Worm (Caenorhabditis elegans) whole organism, dauer: ENCODE results near the gene fkh-9.

Experiments used
- unc-62 ChIP-seq: sonication (generic microtip); optimal IDR thresholded peaks from 2 replicates; lab custom pipeline; 2017; ENCODE audit warnings: missing biosample characterization, missing genetic modification reagents, missing genetic modification characterization

The fkh-9 gene

DNA sequence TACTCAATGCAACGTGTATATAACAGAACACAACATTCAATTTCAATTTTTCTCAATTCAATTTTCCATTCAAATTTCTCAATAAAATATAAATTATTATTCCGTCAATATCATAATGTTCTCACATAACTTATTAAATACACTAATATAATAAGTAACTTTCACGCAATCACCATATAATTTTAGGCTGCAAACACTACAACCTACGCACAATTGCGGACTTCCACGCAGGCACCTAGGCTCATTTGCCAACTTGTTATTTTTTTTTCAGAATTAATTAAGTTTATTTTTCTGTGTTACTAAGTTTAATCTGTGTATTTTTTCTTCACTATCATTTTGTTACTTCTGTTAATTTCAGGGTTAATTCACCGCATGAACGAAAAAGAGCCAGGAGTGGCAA is 54.4 kb downstream of the fkh-9 start, which contains the start of gene F47B7.2:
F47B7.2 (plus strand) TSS at position 358 of the 400 bp plus-strand sequence.
- TF ChIP-seq unc-62 (GFP tag; lab: Kevin White, UChicago): no peak

DNA sequence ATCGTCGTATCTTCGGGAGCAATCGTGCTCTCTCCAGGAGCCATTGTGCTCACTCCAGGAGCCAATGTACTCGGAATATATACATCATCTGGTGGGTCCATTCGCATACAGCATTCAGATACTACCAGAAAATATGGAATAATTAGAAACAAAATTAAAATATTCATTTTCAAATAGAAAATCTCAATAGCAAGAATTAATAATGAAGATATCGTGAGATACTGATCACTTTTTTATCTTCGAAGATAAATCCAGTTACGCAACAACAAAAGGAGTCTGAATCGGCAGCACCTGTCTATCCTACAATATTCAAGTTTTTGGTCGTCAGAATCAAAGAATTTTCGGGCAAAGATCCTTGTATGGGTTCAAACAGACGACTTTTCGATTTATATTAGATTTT is 58.0 kb downstream of the fkh-9 start, which contains the start of gene F47B7.5:
F47B7.5 (minus strand) TSS at position 101 of the 400 bp plus-strand sequence.
- no peak for TF ChIP-seq unc-62 (GFP tag; lab: Kevin White, UChicago)
